Worm (Caenorhabditis elegans) whole organism, L4 larva: ENCODE data around the gene srlf-2.

ENCODE experiments used
- Y75B8A.6 ChIP-seq: fragments of 200-800 bp; sonication (Bioruptor generic); IDR thresholded peaks from 2 replicates; pipeline ENCODE4 v1.3.6; 2022; ENCODE audit warnings: missing genetic modification reagents, missing genetic modification characterization, missing compliant biosample characterization
- gei-8 ChIP-seq: fragments of 200-800 bp; sonication (Bioruptor generic); optimal IDR thresholded peaks from 2 replicates; lab custom pipeline; 2018; ENCODE audit warnings: mild to moderate bottlenecking, missing genetic modification characterization, missing compliant biosample characterization
- lin-15B ChIP-seq: fragments of 150-350 bp; sonication (generic microtip); optimal IDR thresholded peaks from 3 replicates; lab custom pipeline; 2014; ENCODE audit warnings: missing biosample characterization, missing genetic modification characterization
- pha-4 ChIP-seq, 2 experiments: fragments of 150-350 bp in 1 of 2; fragments of 200-800 bp in 1 of 2; sonication (Bioruptor generic) in 1 of 2; IDR thresholded peaks in 1 of 2; optimal IDR thresholded peaks in 1 of 2; 2 replicates each; pipeline versions ENCODE4 v1.3.6 to Lab custom; 2014 to 2022; ENCODE audit warnings: missing genetic modification characterization in 2 of 2, missing genetic modification reagents in 2 of 2, missing biosample characterization in 1 of 2, missing compliant biosample characterization in 1 of 2

DNA sequence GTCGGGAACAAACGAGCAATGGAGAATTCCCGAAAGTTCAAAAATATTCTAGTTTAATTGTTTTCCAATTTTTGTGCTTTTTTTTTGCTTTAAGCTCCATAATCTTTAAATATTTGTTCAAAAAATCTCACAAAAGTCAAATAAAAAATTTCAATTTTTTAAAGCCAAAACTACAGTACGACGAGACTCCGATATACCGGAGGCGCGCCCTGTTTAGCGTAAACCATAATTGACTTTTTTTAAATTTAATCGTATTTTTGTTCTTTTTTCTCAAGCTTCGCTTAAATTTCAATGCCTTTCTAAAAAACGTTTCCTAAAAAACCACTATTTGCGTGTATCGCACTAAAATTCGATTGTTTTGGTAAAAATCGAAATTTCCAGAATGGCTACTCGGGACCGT, 33.1 kb upstream of the srlf-2 start, which contains the start of gene syx-4:
- TF ChIP-seq lin-15B (tag; lab: Kevin White, UChicago) (no peak), pha-4 (GFP tag; IDR thresholded peaks at IDR 0.05; lab: Robert Waterston, UW) (no peak), pha-4 (tag; optimal IDR thresholded peaks at IDR 0.05; lab: Kevin White, UChicago) (no peak), Y75B8A.6 (GFP tag; lab: Robert Waterston, UW) (no peak), gei-8 (GFP tag; lab: Kevin White, UChicago) (no peak)
